Fruit fly (Drosophila melanogaster) whole organism, prepupa: Measurements from ENCODE around the gene CG45073.

Source experiments
- Blimp-1 ChIP-seq: fragments of 200-800 bp; sonication (Bioruptor generic); optimal IDR thresholded peaks from 3 replicates; lab custom pipeline; 2017; ENCODE audit warnings: missing biosample characterization, missing genetic modification characterization, mild to moderate bottlenecking, moderate library complexity, missing genetic modification reagents
- CG10669 ChIP-seq: fragments of 200-800 bp; sonication (Bioruptor generic); optimal IDR thresholded peaks from 3 replicates; lab custom pipeline; 2018; ENCODE audit warnings: missing biosample characterization, mild to moderate bottlenecking, missing genetic modification characterization, moderate library complexity
- CG11294 ChIP-seq: fragments of 200-800 bp; sonication (Bioruptor generic); IDR thresholded peaks from 2 replicates; pipeline ENCODE4 v1.3.6; 2022; ENCODE audit warnings: missing biosample characterization, missing genetic modification characterization
- CG11762 ChIP-seq: fragments of 200-800 bp; sonication (Bioruptor generic); optimal IDR thresholded peaks from 3 replicates; lab custom pipeline; 2016; ENCODE audit warnings: missing biosample characterization, missing genetic modification characterization; ENCODE audit not compliant: insufficient read depth
- CG15336 ChIP-seq: fragments of 200-800 bp; sonication (Bioruptor generic); IDR thresholded peaks from 2 replicates; pipeline ENCODE4 v1.3.6; 2022; ENCODE audit warnings: missing biosample characterization, missing genetic modification characterization
- CG1621 ChIP-seq: fragments of 200-800 bp; sonication (Bioruptor generic); optimal IDR thresholded peaks from 3 replicates; lab custom pipeline; 2018; ENCODE audit warnings: missing biosample characterization, mild to moderate bottlenecking, missing genetic modification characterization
- CG31627 ChIP-seq: fragments of 200-800 bp; sonication (Bioruptor generic); optimal IDR thresholded peaks from 3 replicates; lab custom pipeline; 2016; ENCODE audit warnings: missing biosample characterization, missing genetic modification characterization
- CG32006 ChIP-seq: fragments of 200-800 bp; sonication (Bioruptor generic); optimal IDR thresholded peaks from 3 replicates; lab custom pipeline; 2017; ENCODE audit warnings: missing biosample characterization, mild to moderate bottlenecking, missing genetic modification characterization
- CG4318 ChIP-seq: fragments of 200-800 bp; sonication (Bioruptor generic); optimal IDR thresholded peaks from 3 replicates; lab custom pipeline; 2017; ENCODE audit warnings: missing biosample characterization, mild to moderate bottlenecking, missing genetic modification characterization
- CG6163 ChIP-seq: fragments of 200-800 bp; sonication (Bioruptor generic); IDR thresholded peaks from 3 replicates; pipeline ENCODE4 v1.3.6; 2022; ENCODE audit warnings: missing biosample characterization, missing genetic modification characterization
- CG6276 ChIP-seq: fragments of 200-800 bp; sonication (Bioruptor generic); optimal IDR thresholded peaks from 2 replicates; lab custom pipeline; 2017; ENCODE audit warnings: missing biosample characterization, mild to moderate bottlenecking, missing genetic modification characterization
- CG6792 ChIP-seq: fragments of 200-800 bp; sonication (Bioruptor generic); optimal IDR thresholded peaks from 3 replicates; lab custom pipeline; 2016; ENCODE audit warnings: missing biosample characterization, missing genetic modification characterization
- CG6808 ChIP-seq: fragments of 200-800 bp; sonication (Bioruptor generic); optimal IDR thresholded peaks from 3 replicates; lab custom pipeline; 2017; ENCODE audit warnings: missing biosample characterization, missing genetic modification characterization, mild to moderate bottlenecking, moderate library complexity, missing genetic modification reagents
- CG6854 ChIP-seq: fragments of 200-800 bp; sonication (Bioruptor generic); optimal IDR thresholded peaks from 2 replicates; lab custom pipeline; 2017; ENCODE audit warnings: missing biosample characterization, mild to moderate bottlenecking, missing genetic modification characterization
- CG8319 ChIP-seq: fragments of 200-800 bp; sonication (Bioruptor generic); optimal IDR thresholded peaks from 3 replicates; lab custom pipeline; 2016; ENCODE audit warnings: missing biosample characterization, missing genetic modification characterization
- CG8632 ChIP-seq: fragments of 200-800 bp; sonication (Bioruptor generic); optimal IDR thresholded peaks from 3 replicates; lab custom pipeline; 2016; ENCODE audit warnings: missing biosample characterization, missing genetic modification characterization
- CG9139 ChIP-seq: fragments of 200-800 bp; sonication (Bioruptor generic); optimal IDR thresholded peaks from 3 replicates; lab custom pipeline; 2017; ENCODE audit warnings: missing biosample characterization, mild to moderate bottlenecking, missing genetic modification characterization
- Eip75B ChIP-seq: fragments of 200-800 bp; sonication (Bioruptor generic); optimal IDR thresholded peaks from 3 replicates; lab custom pipeline; 2016; ENCODE audit warnings: missing biosample characterization, missing genetic modification characterization
- Eip78C ChIP-seq: fragments of 200-800 bp; sonication (Bioruptor generic); peaks from one replicate; lab custom pipeline; 2016; ENCODE audit warnings: missing biosample characterization, missing genetic modification characterization
- Eip93F ChIP-seq: fragments of 200-800 bp; sonication (Bioruptor generic); optimal IDR thresholded peaks from 2 replicates; lab custom pipeline; 2016; ENCODE audit warnings: missing biosample characterization, mild to moderate bottlenecking, missing genetic modification characterization
- Ets96B ChIP-seq: fragments of 200-800 bp; optimal IDR thresholded peaks from 2 replicates; lab custom pipeline; 2019; ENCODE audit warnings: missing biosample characterization, mild to moderate bottlenecking, missing genetic modification characterization, moderate library complexity
- Gug ChIP-seq: fragments of 200-800 bp; sonication (Bioruptor generic); IDR thresholded peaks from 2 replicates; pipeline ENCODE4 v1.3.6; 2022; ENCODE audit warnings: missing biosample characterization, missing genetic modification characterization
- Hr38 ChIP-seq: sonication (Bioruptor generic); optimal IDR thresholded peaks from 2 replicates; lab custom pipeline; 2016; ENCODE audit warnings: missing biosample characterization, missing genetic modification characterization
- Hr4 ChIP-seq: fragments of 200-800 bp; sonication (Bioruptor generic); optimal IDR thresholded peaks from 3 replicates; lab custom pipeline; 2016; ENCODE audit warnings: missing biosample characterization, missing genetic modification characterization
- Met ChIP-seq: fragments of 200-800 bp; sonication (Bioruptor generic); optimal IDR thresholded peaks from 3 replicates; lab custom pipeline; 2016; ENCODE audit warnings: missing biosample characterization, missing genetic modification characterization
- OdsH ChIP-seq: fragments of 200-800 bp; sonication (Bioruptor generic); optimal IDR thresholded peaks from 3 replicates; lab custom pipeline; 2016; ENCODE audit warnings: missing biosample characterization, missing genetic modification characterization
- Sox14 ChIP-seq: fragments of 200-800 bp; sonication (Bioruptor generic); optimal IDR thresholded peaks from 3 replicates; lab custom pipeline; 2016; ENCODE audit warnings: missing biosample characterization, missing genetic modification characterization
- Sox15 ChIP-seq: fragments of 200-800 bp; sonication (Bioruptor generic); optimal IDR thresholded peaks from 3 replicates; lab custom pipeline; 2016; ENCODE audit warnings: missing biosample characterization, missing genetic modification characterization
- achi ChIP-seq: fragments of 200-800 bp; sonication (Bioruptor generic); optimal IDR thresholded peaks from 3 replicates; lab custom pipeline; 2016; ENCODE audit warnings: missing biosample characterization, missing genetic modification characterization
- cyc ChIP-seq: fragments of 200-800 bp; sonication (Bioruptor generic); optimal IDR thresholded peaks from 3 replicates; lab custom pipeline; 2016; ENCODE audit warnings: missing biosample characterization, missing genetic modification characterization
- dac ChIP-seq: fragments of 200-800 bp; sonication (Bioruptor generic); optimal IDR thresholded peaks from 2 replicates; lab custom pipeline; 2017; ENCODE audit warnings: missing biosample characterization, mild to moderate bottlenecking, missing genetic modification characterization
- dsx ChIP-seq: fragments of 200-800 bp; optimal IDR thresholded peaks from 3 replicates; lab custom pipeline; 2019; ENCODE audit warnings: missing biosample characterization, mild to moderate bottlenecking, missing genetic modification characterization, moderate library complexity; ENCODE audit not compliant: poor library complexity, severe bottlenecking
- esn ChIP-seq: fragments of 200-800 bp; sonication (Bioruptor generic); optimal IDR thresholded peaks from 2 replicates; lab custom pipeline; 2016; ENCODE audit warnings: missing biosample characterization, mild to moderate bottlenecking, missing genetic modification characterization, moderate library complexity
- fkh ChIP-seq: fragments of 200-800 bp; sonication (Bioruptor generic); optimal IDR thresholded peaks from 3 replicates; lab custom pipeline; 2017; ENCODE audit warnings: missing biosample characterization, mild to moderate bottlenecking, missing genetic modification characterization, moderate library complexity
- lz ChIP-seq: fragments of 200-800 bp; sonication (Bioruptor generic); optimal IDR thresholded peaks from 3 replicates; lab custom pipeline; 2016; ENCODE audit warnings: missing biosample characterization, missing genetic modification characterization
- pdm3 ChIP-seq: fragments of 200-800 bp; sonication (Bioruptor generic); optimal IDR thresholded peaks from 3 replicates; lab custom pipeline; 2016; ENCODE audit warnings: missing biosample characterization, missing genetic modification characterization
- salr ChIP-seq, 2 experiments: fragments of 200-800 bp; sonication (Bioruptor generic); optimal IDR thresholded peaks; 3 replicates each; lab custom pipeline; 2016 to 2018; ENCODE audit warnings: missing biosample characterization in 2 of 2, missing genetic modification characterization in 2 of 2, mild to moderate bottlenecking in 1 of 2
- svp ChIP-seq: fragments of 200-800 bp; sonication (Bioruptor generic); peaks from one replicate; lab custom pipeline; 2016; ENCODE audit warnings: missing biosample characterization, missing genetic modification characterization
- topi ChIP-seq: fragments of 200-800 bp; sonication (Bioruptor generic); optimal IDR thresholded peaks from 3 replicates; lab custom pipeline; 2016; ENCODE audit warnings: missing biosample characterization, missing genetic modification characterization
- vri ChIP-seq: fragments of 200-800 bp; sonication (Bioruptor generic); optimal IDR thresholded peaks from 3 replicates; lab custom pipeline; 2016; ENCODE audit warnings: missing biosample characterization, mild to moderate bottlenecking, missing genetic modification characterization

Gene CG45073

dm6 chr3R:30134063-30135047 lies 9.8 kb upstream of the CG45073 start, which contains the start of gene Tpi (continued):
- TF ChIP-seq Sox15 = peak; percentile 27
- TF ChIP-seq vri (GFP tag; lab: Kevin White, UChicago) = peak; percentile 53
- no peak for TF ChIP-seq fkh (GFP tag; lab: Kevin White, UChicago)
- TF ChIP-seq CG32006 (GFP tag; lab: Kevin White, UChicago) = peak; percentile 73
- no peak for TF ChIP-seq Ets96B (tag; lab: Kevin White, UChicago)
- peak; percentile 66 for TF ChIP-seq CG6163 (GFP tag; lab: Robert Waterston, UW)
- TF ChIP-seq Sox14 (GFP tag; lab: Kevin White, UChicago) = peak; percentile 69
- no peak for TF ChIP-seq CG11294
- TF ChIP-seq CG11762 (GFP tag; lab: Kevin White, UChicago) = no peak
- TF ChIP-seq achi = no peak
- TF ChIP-seq esn (GFP tag; lab: Kevin White, UChicago) = peak; percentile 70
- no peak for TF ChIP-seq Blimp-1
- no peak for TF ChIP-seq CG6808 (GFP tag; lab: Kevin White, UChicago)
- peak; percentile 47 for TF ChIP-seq Met
- TF ChIP-seq CG6792 = peak; percentile 50
- no peak for TF ChIP-seq CG6276 (GFP tag; lab: Kevin White, UChicago)
- peak; percentile 65 for TF ChIP-seq lz (GFP tag; lab: Kevin White, UChicago)
- TF ChIP-seq pdm3 = peak; percentile 78
- no peak for TF ChIP-seq Hr38
- peak; percentile 38 for TF ChIP-seq Eip78C (GFP tag; lab: Kevin White, UChicago)
- no peak for TF ChIP-seq CG9139 (GFP tag; lab: Kevin White, UChicago)
- no peak for TF ChIP-seq Gug (GFP tag; lab: Robert Waterston, UW)
- TF ChIP-seq CG1621 (tag; lab: Kevin White, UChicago) = peak; percentile 72
- TF ChIP-seq CG8319 (GFP tag; lab: Kevin White, UChicago) = peak; percentile 19
- TF ChIP-seq Eip75B (GFP tag; lab: Kevin White, UChicago) = peak; percentile 27
- TF ChIP-seq CG31627 (GFP tag; lab: Kevin White, UChicago) = peak; percentile 59
- peak; percentile 34 for TF ChIP-seq CG8632
- no peak for TF ChIP-seq salr (GFP tag; optimal IDR thresholded peaks at IDR 0.05; lab: Kevin White, UChicago)
- no peak for TF ChIP-seq CG4318 (GFP tag; lab: Kevin White, UChicago)
- TF ChIP-seq OdsH = peak; percentile 73
- no peak for TF ChIP-seq Eip93F (GFP tag; lab: Kevin White, UChicago)
- no peak for TF ChIP-seq CG10669 (GFP tag; lab: Kevin White, UChicago)
- no peak for TF ChIP-seq CG6854
- peak; percentile 86 for TF ChIP-seq Hr4 (GFP tag; lab: Kevin White, UChicago)
- no peak for TF ChIP-seq cyc
- no peak for TF ChIP-seq dsx (GFP tag; lab: Kevin White, UChicago)
- TF ChIP-seq dac (GFP tag; lab: Kevin White, UChicago) = no peak
- peak; percentile 81 for TF ChIP-seq CG15336 (GFP tag; lab: Robert Waterston, UW)
- peak; percentile 43 for TF ChIP-seq topi
- peak; percentile 93 for TF ChIP-seq svp (GFP tag; lab: Kevin White, UChicago)

DNA sequence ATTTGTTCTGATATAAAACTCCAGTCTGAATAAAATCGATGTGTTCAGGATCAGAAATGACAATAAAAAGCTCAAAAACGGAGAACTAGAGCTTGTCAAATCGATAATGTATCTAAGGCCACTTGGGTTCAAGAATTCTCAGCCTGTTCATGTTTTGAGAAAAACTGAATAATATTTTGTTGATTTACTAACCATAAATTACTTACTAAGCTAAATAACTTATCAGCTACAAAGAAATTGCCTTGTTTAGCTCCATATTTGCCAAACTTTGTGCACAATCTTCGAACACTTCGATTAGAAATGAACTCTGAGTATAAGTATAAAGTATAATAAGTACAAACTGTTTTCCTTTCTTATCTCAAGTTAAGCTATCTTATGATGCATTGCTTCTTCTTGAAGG lies 7.8 kb upstream of the CG45073 start, which contains the start of gene CG31029:
Gene CG31029, minus strand, starts transcription at position 101 of the 400 bp plus-strand sequence.
- peak; percentile 15 for TF ChIP-seq svp (GFP tag; lab: Kevin White, UChicago)
- TF ChIP-seq CG8632 = no peak
- TF ChIP-seq, all 60 proteins: peak for 1
